Worm (Caenorhabditis elegans) whole organism, L3 larva: ENCODE results near the gene E02H1.6.
A peak's percentile ranks its signal among the peaks of the same experiment; 100 is the strongest.

Source experiments
- ZK546.5 ChIP-seq: sonication (generic microtip); optimal IDR thresholded peaks from 2 replicates; lab custom pipeline; 2017; ENCODE audit warnings: missing biosample characterization, missing genetic modification characterization
- aly-2 ChIP-seq: fragments of 150-350 bp; optimal IDR thresholded peaks from 2 replicates; lab custom pipeline; 2014; ENCODE audit warnings: missing biosample characterization, missing genetic modification characterization
- egl-27 ChIP-seq: sonication (generic microtip); optimal IDR thresholded peaks from 4 replicates; lab custom pipeline; 2017; ENCODE audit warnings: missing biosample characterization, missing genetic modification reagents, missing genetic modification characterization
- elt-3 ChIP-seq, 3 experiments: fragments of 150-350 bp in 1 of 3; sonication (generic microtip) in 2 of 3; optimal IDR thresholded peaks; 2 replicates in 2 of 3; 4 replicates in 1 of 3; lab custom pipeline; 2014 to 2017; ENCODE audit warnings: missing biosample characterization in 3 of 3, missing genetic modification characterization in 3 of 3
- fkh-10 ChIP-seq: sonication (generic microtip); optimal IDR thresholded peaks from 2 replicates; lab custom pipeline; 2017; ENCODE audit warnings: missing biosample characterization, missing genetic modification reagents, missing genetic modification characterization
- jun-1 ChIP-seq: fragments of 150-350 bp; optimal IDR thresholded peaks from 2 replicates; lab custom pipeline; 2014; ENCODE audit warnings: missing biosample characterization, missing genetic modification reagents, missing genetic modification characterization
- nfya-1 ChIP-seq: sonication (generic microtip); optimal IDR thresholded peaks from 2 replicates; lab custom pipeline; 2017; ENCODE audit warnings: missing genetic modification characterization, mild to moderate bottlenecking, missing compliant biosample characterization, antibody characterized with exemption, moderate library complexity; ENCODE audit not compliant: insufficient read depth
- nhr-25 ChIP-seq: sonication (generic microtip); optimal IDR thresholded peaks from 2 replicates; lab custom pipeline; 2017; ENCODE audit warnings: missing biosample characterization, missing genetic modification characterization
- nhr-67 ChIP-seq: fragments of 150-350 bp; optimal IDR thresholded peaks from 2 replicates; lab custom pipeline; 2014; ENCODE audit warnings: missing biosample characterization, missing genetic modification characterization
- sea-2 ChIP-seq: fragments of 150-350 bp; sonication (generic microtip); optimal IDR thresholded peaks from 4 replicates; lab custom pipeline; 2014; ENCODE audit warnings: missing biosample characterization, missing genetic modification reagents, missing genetic modification characterization
- unc-39 ChIP-seq: sonication (generic microtip); optimal IDR thresholded peaks from 4 replicates; lab custom pipeline; 2017; ENCODE audit warnings: missing biosample characterization, missing genetic modification characterization

- TF ChIP-seq nfya-1 (tag; lab: Kevin White, UChicago) (peak; percentile 34), elt-3 (tag; optimal IDR thresholded peaks at IDR 0.05; lab: Kevin White, UChicago) (no peak), nhr-67 (tag; lab: Kevin White, UChicago) (no peak), ZK546.5 (no peak), fkh-10 (GFP tag; lab: Kevin White, UChicago) (no peak), aly-2 (tag; lab: Kevin White, UChicago) (no peak), unc-39 (tag; lab: Kevin White, UChicago) (no peak), sea-2 (GFP tag; lab: Kevin White, UChicago) (no peak), egl-27 (tag; lab: Kevin White, UChicago) (no peak), nhr-25 (tag; lab: Kevin White, UChicago) (no peak), jun-1 (tag; lab: Kevin White, UChicago) (peak; percentile 35)
Measured at ce11 chrII:9617039-9617901, 20.8 kb downstream of the E02H1.6 start, which contains the start of gene hal-3.
